Worm (Caenorhabditis elegans) whole organism, midembryonic: Measurements from ENCODE around the gene pudl-1.

ENCODE experiments used
- T22C8.4 ChIP-seq: fragments of 200-800 bp; sonication (Bioruptor generic); IDR thresholded peaks from 2 replicates; pipeline ENCODE4 v1.3.6; 2022; ENCODE audit warnings: missing genetic modification characterization, missing compliant biosample characterization
- flt-1 ChIP-seq: fragments of 200-800 bp; sonication (Bioruptor generic); IDR thresholded peaks from 2 replicates; pipeline ENCODE4 v1.3.6; 2022; ENCODE audit warnings: missing genetic modification characterization, missing compliant biosample characterization
- klf-2 ChIP-seq: fragments of 200-800 bp; sonication (Bioruptor generic); conservative IDR thresholded peaks from 2 replicates; pipeline ENCODE4 v1.3.6; 2022; ENCODE audit warnings: missing genetic modification reagents, missing genetic modification characterization, missing compliant biosample characterization
- tab-1 ChIP-seq: fragments of 200-800 bp; sonication (Bioruptor generic); IDR thresholded peaks from 2 replicates; pipeline ENCODE4 v1.3.6; 2022; ENCODE audit warnings: missing genetic modification characterization, missing compliant biosample characterization
- ztf-23 ChIP-seq: fragments of 200-800 bp; sonication (Bioruptor generic); IDR thresholded peaks from 2 replicates; pipeline ENCODE4 v1.3.6; 2022; ENCODE audit warnings: missing genetic modification reagents, missing genetic modification characterization, missing compliant biosample characterization

DNA sequence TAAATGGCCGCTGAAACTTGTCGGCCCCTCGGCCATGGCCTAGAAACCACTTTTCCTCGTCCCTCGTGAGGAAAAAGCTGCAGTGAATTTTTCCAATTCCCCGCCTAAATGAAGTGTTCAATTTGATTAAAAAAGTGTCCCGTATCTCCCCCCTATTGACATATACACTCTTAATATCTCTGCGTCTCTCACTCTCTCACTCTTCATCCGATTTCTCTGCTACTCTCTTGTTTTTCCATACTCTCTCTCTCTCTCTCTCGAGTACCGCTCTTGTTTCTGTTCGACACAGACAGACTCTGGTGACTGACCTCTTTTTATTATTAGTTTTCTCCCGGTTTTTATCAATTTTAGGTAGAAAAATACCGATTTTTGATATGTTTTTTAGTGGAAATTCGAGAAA lies 47.6 kb upstream of the pudl-1 start:
- no peak for TF ChIP-seq ztf-23
- TF ChIP-seq klf-2: no peak
- TF ChIP-seq flt-1 (GFP tag; lab: Robert Waterston, UW): no peak
- no peak for TF ChIP-seq T22C8.4 (GFP tag; lab: Robert Waterston, UW)
- no peak for TF ChIP-seq tab-1
